Worm (Caenorhabditis elegans) whole organism, L4 larva: ENCODE results near the gene ncr-1.

Experiments used
- F10B5.3 ChIP-seq: sonication (generic microtip); optimal IDR thresholded peaks from 2 replicates; lab custom pipeline; 2016; ENCODE audit warnings: mild to moderate bottlenecking, missing genetic modification characterization, missing compliant biosample characterization
- F26F4.8 ChIP-seq: fragments of 200-800 bp; sonication (Bioruptor generic); conservative IDR thresholded peaks from 2 replicates; pipeline ENCODE4 v1.3.6; 2022; ENCODE audit warnings: missing genetic modification characterization, missing compliant biosample characterization
- T20F7.1 ChIP-seq: fragments of 200-800 bp; sonication (Bioruptor generic); optimal IDR thresholded peaks from 2 replicates; lab custom pipeline; 2018; ENCODE audit warnings: mild to moderate bottlenecking, missing genetic modification characterization, missing compliant biosample characterization
- Y75B8A.6 ChIP-seq: fragments of 200-800 bp; sonication (Bioruptor generic); IDR thresholded peaks from 2 replicates; pipeline ENCODE4 v1.3.6; 2022; ENCODE audit warnings: missing genetic modification reagents, missing genetic modification characterization, missing compliant biosample characterization
- aha-1 ChIP-seq: fragments of 150-350 bp; peaks from one replicate; lab custom pipeline; 2014; ENCODE audit warnings: missing biosample characterization, missing genetic modification characterization
- ces-1 ChIP-seq: fragments of 150-350 bp; sonication (generic microtip); optimal IDR thresholded peaks from 4 replicates; lab custom pipeline; 2014; ENCODE audit warnings: missing biosample characterization, missing genetic modification reagents, missing genetic modification characterization
- daf-16 ChIP-seq, 3 experiments: sonication (generic microtip); optimal IDR thresholded peaks; 2 replicates each; lab custom pipeline; 2016 to 2017; ENCODE audit warnings: missing genetic modification characterization in 3 of 3, missing genetic modification reagents in 3 of 3, mild to moderate bottlenecking in 2 of 3, missing compliant biosample characterization in 2 of 3, missing biosample characterization in 1 of 3, moderate library complexity in 1 of 3
- dmd-8 ChIP-seq: fragments of 200-800 bp; sonication (Bioruptor generic); IDR thresholded peaks from 2 replicates; pipeline ENCODE4 v1.3.6; 2022; ENCODE audit warnings: missing genetic modification characterization, missing compliant biosample characterization
- duxl-1 ChIP-seq: sonication (generic microtip); optimal IDR thresholded peaks from 2 replicates; lab custom pipeline; 2016; ENCODE audit warnings: mild to moderate bottlenecking, missing genetic modification characterization, moderate library complexity, missing compliant biosample characterization; ENCODE audit not compliant: poor library complexity
- dve-1 ChIP-seq: sonication (generic microtip); optimal IDR thresholded peaks from 2 replicates; lab custom pipeline; 2017; ENCODE audit warnings: antibody characterized with exemption, mild to moderate bottlenecking, missing genetic modification characterization, missing compliant biosample characterization; ENCODE audit not compliant: insufficient read depth
- hlh-11 ChIP-seq: fragments of 200-800 bp; sonication (Bioruptor generic); optimal IDR thresholded peaks from 2 replicates; lab custom pipeline; 2018; ENCODE audit warnings: mild to moderate bottlenecking, missing genetic modification characterization, missing compliant biosample characterization
- hlh-30 ChIP-seq: sonication (generic microtip); optimal IDR thresholded peaks from 2 replicates; lab custom pipeline; 2017; ENCODE audit warnings: antibody characterized with exemption, mild to moderate bottlenecking, missing genetic modification characterization, missing compliant biosample characterization; ENCODE audit not compliant: insufficient read depth
- hmg-1.1 ChIP-seq: fragments of 200-800 bp; sonication (Bioruptor generic); IDR thresholded peaks from 2 replicates; pipeline ENCODE4 v1.3.6; 2022; ENCODE audit warnings: missing genetic modification reagents, missing genetic modification characterization, missing compliant biosample characterization
- jun-1 ChIP-seq: fragments of 150-350 bp; optimal IDR thresholded peaks from 2 replicates; lab custom pipeline; 2014; ENCODE audit warnings: missing biosample characterization, missing genetic modification reagents, missing genetic modification characterization
- lim-7 ChIP-seq: fragments of 200-800 bp; sonication (Bioruptor generic); IDR thresholded peaks from 2 replicates; pipeline ENCODE4 v1.3.6; 2022; ENCODE audit warnings: missing genetic modification characterization, missing compliant biosample characterization
- lin-29 ChIP-seq: fragments of 200-800 bp; sonication (Bioruptor generic); IDR thresholded peaks from 2 replicates; pipeline ENCODE4 v1.3.6; 2022; ENCODE audit warnings: missing genetic modification reagents, missing genetic modification characterization, missing compliant biosample characterization
- lin-38 ChIP-seq: fragments of 200-800 bp; sonication (Bioruptor generic); IDR thresholded peaks from 2 replicates; pipeline ENCODE4 v1.3.6; 2022; ENCODE audit warnings: missing genetic modification reagents, missing genetic modification characterization, missing compliant biosample characterization
- lin-39 ChIP-seq: fragments of 150-350 bp; optimal IDR thresholded peaks from 2 replicates; lab custom pipeline; 2014; ENCODE audit warnings: missing biosample characterization, missing genetic modification reagents, missing genetic modification characterization
- lsy-2 ChIP-seq, 2 experiments: fragments of 150-350 bp in 1 of 2; sonication (generic microtip) in 1 of 2; optimal IDR thresholded peaks; 2 replicates each; lab custom pipeline; 2014 to 2017; ENCODE audit warnings: missing biosample characterization in 2 of 2, missing genetic modification characterization in 2 of 2
- mdl-1 ChIP-seq, 2 experiments: fragments of 150-350 bp in 1 of 2; sonication (generic microtip) in 1 of 2; optimal IDR thresholded peaks; 2 replicates each; lab custom pipeline; 2014 to 2017; ENCODE audit warnings: missing biosample characterization in 2 of 2, missing genetic modification characterization in 2 of 2
- mep-1 ChIP-seq: fragments of 150-350 bp; sonication (generic microtip); optimal IDR thresholded peaks from 3 replicates; lab custom pipeline; 2014; ENCODE audit warnings: missing biosample characterization, missing genetic modification characterization
- mes-2 ChIP-seq: sonication (generic microtip); optimal IDR thresholded peaks from 2 replicates; lab custom pipeline; 2016; ENCODE audit warnings: missing genotype, mild to moderate bottlenecking, missing genetic modification characterization, missing compliant biosample characterization; ENCODE audit not compliant: poor library complexity, severe bottlenecking
- mxl-3 ChIP-seq: fragments of 200-800 bp; sonication (Bioruptor generic); optimal IDR thresholded peaks from 2 replicates; lab custom pipeline; 2018; ENCODE audit warnings: mild to moderate bottlenecking, missing genetic modification characterization, missing compliant biosample characterization
- nhr-10 ChIP-seq: fragments of 150-350 bp; optimal IDR thresholded peaks from 2 replicates; lab custom pipeline; 2014; ENCODE audit warnings: missing biosample characterization, missing genetic modification characterization
- nhr-25 ChIP-seq: sonication (generic microtip); optimal IDR thresholded peaks from 2 replicates; lab custom pipeline; 2017; ENCODE audit warnings: missing genetic modification characterization, mild to moderate bottlenecking, missing compliant biosample characterization, antibody characterized with exemption, moderate library complexity, borderline replicate concordance; ENCODE audit not compliant: insufficient read depth
- nhr-28 ChIP-seq: fragments of 150-350 bp; optimal IDR thresholded peaks from 2 replicates; lab custom pipeline; 2014; ENCODE audit warnings: missing biosample characterization, missing genetic modification characterization
- nhr-6 ChIP-seq: fragments of 150-350 bp; optimal IDR thresholded peaks from 2 replicates; lab custom pipeline; 2014; ENCODE audit warnings: missing biosample characterization, missing genetic modification characterization
- nhr-76 ChIP-seq: fragments of 150-350 bp; optimal IDR thresholded peaks from 2 replicates; lab custom pipeline; 2014; ENCODE audit warnings: missing biosample characterization, missing genetic modification characterization
- php-3 ChIP-seq: fragments of 200-800 bp; sonication (Bioruptor generic); IDR thresholded peaks from 2 replicates; pipeline ENCODE4 v1.3.6; 2022; ENCODE audit warnings: missing genetic modification reagents, missing genetic modification characterization, missing compliant biosample characterization
- rbr-2 ChIP-seq: sonication (generic microtip); optimal IDR thresholded peaks from 2 replicates; lab custom pipeline; 2016; ENCODE audit warnings: missing genotype, missing genetic modification characterization, missing compliant biosample characterization
- snpc-4 ChIP-seq: fragments of 150-350 bp; optimal IDR thresholded peaks from 2 replicates; lab custom pipeline; 2014; ENCODE audit warnings: missing biosample characterization, missing genetic modification characterization
- spr-3 ChIP-seq: fragments of 200-800 bp; sonication (Bioruptor generic); optimal IDR thresholded peaks from 2 replicates; lab custom pipeline; 2018; ENCODE audit warnings: mild to moderate bottlenecking, missing genetic modification characterization, missing compliant biosample characterization
- unc-39 ChIP-seq: sonication (generic microtip); optimal IDR thresholded peaks from 2 replicates; lab custom pipeline; 2017; ENCODE audit warnings: missing biosample characterization, missing genetic modification characterization
- unc-62 ChIP-seq, 3 experiments: fragments of 150-350 bp in 1 of 3; sonication (generic microtip); optimal IDR thresholded peaks in 2 of 3; peaks in 1 of 3; 1 replicate in 1 of 3; 2 replicates in 2 of 3; lab custom pipeline; 2014 to 2017; ENCODE audit warnings: missing biosample characterization in 3 of 3, missing genetic modification characterization in 3 of 3, missing genetic modification reagents in 3 of 3, missing genotype in 1 of 3
- vab-7 ChIP-seq: fragments of 200-800 bp; sonication (Bioruptor generic); IDR thresholded peaks from 2 replicates; pipeline ENCODE4 v1.3.6; 2022; ENCODE audit warnings: missing genetic modification reagents, missing genetic modification characterization, missing compliant biosample characterization

ncr-1 gene

ce11 chrX:4521837-4522816 is 33.5 kb upstream of the ncr-1 start, which contains the start of gene C07A12.7:
Gene C07A12.7, minus strand, starts transcription at chrX:4522144.
- TF ChIP-seq hmg-1.1 (GFP tag; lab: Robert Waterston, UW), result peak; percentile 34
- peak; percentile 71 for TF ChIP-seq nhr-25
- no peak for TF ChIP-seq lin-39 (tag; lab: Kevin White, UChicago)
- peak; percentile 10 for TF ChIP-seq rbr-2 (tag; lab: Kevin White, UChicago)
- peak in 1 of 2 experiments; percentile 25 for TF ChIP-seq lsy-2 (tag; optimal IDR thresholded peaks at IDR 0.05; lab: Kevin White, UChicago)
- no peak for TF ChIP-seq nhr-10 (tag; lab: Kevin White, UChicago)
- no peak for TF ChIP-seq daf-16 (GFP tag; optimal IDR thresholded peaks at IDR 0.05; lab: Kevin White, UChicago)
- TF ChIP-seq daf-16 (tag; optimal IDR thresholded peaks at IDR 0.05; lab: Kevin White, UChicago), result peak; percentile 42
- peak; percentile 68 for TF ChIP-seq aha-1 (tag; lab: Kevin White, UChicago)
- peak in 1 of 2 experiments; percentile 72 for TF ChIP-seq unc-62 (GFP tag; optimal IDR thresholded peaks at IDR 0.05 in 1 of 2; lab: Kevin White, UChicago)
- TF ChIP-seq unc-62 (tag; optimal IDR thresholded peaks at IDR 0.05; lab: Kevin White, UChicago), result no peak
- TF ChIP-seq hlh-30 (tag; lab: Kevin White, UChicago), result peak; percentile 16
- no peak for TF ChIP-seq vab-7 (GFP tag; lab: Robert Waterston, UW)
- TF ChIP-seq Y75B8A.6 (GFP tag; lab: Robert Waterston, UW), result no peak
- TF ChIP-seq duxl-1 (tag; lab: Kevin White, UChicago), result no peak
- TF ChIP-seq T20F7.1 (GFP tag; lab: Kevin White, UChicago), result no peak
- TF ChIP-seq mes-2 (tag; lab: Kevin White, UChicago), result peak; percentile 30
- no peak for TF ChIP-seq jun-1 (tag; lab: Kevin White, UChicago)
- peak; percentile 28 for TF ChIP-seq dve-1
- TF ChIP-seq F26F4.8 (GFP tag; lab: Robert Waterston, UW), result no peak
- TF ChIP-seq spr-3, result peak; percentile 48

ce11 chrX:4521166-4521565 is 32.5 kb upstream of the ncr-1 start:
- TF ChIP-seq mdl-1 (tag; optimal IDR thresholded peaks at IDR 0.05; lab: Kevin White, UChicago) (peak in 1 of 2 experiments; percentile 27), hlh-30 (tag; lab: Kevin White, UChicago) (peak; percentile 18), F10B5.3 (tag; lab: Kevin White, UChicago) (no peak), unc-62 (GFP tag; optimal IDR thresholded peaks at IDR 0.05 in 1 of 2; lab: Kevin White, UChicago) (peak in 1 of 2 experiments; percentile 85), unc-62 (tag; optimal IDR thresholded peaks at IDR 0.05; lab: Kevin White, UChicago) (no peak)

- TF ChIP-seq hlh-11, result peak; percentile 49
- no peak for TF ChIP-seq lin-38 (GFP tag; lab: Robert Waterston, UW)
- TF ChIP-seq snpc-4 (tag; lab: Kevin White, UChicago), result no peak
- TF ChIP-seq ces-1, result no peak
- peak; percentile 29 for TF ChIP-seq spr-3
- TF ChIP-seq hmg-1.1 (GFP tag; lab: Robert Waterston, UW), result no peak
- TF ChIP-seq unc-62 (GFP tag; optimal IDR thresholded peaks at IDR 0.05 in 1 of 2; lab: Kevin White, UChicago), result peak in 1 of 2 experiments; percentile 16
- TF ChIP-seq unc-62 (tag; optimal IDR thresholded peaks at IDR 0.05; lab: Kevin White, UChicago), result no peak
- TF ChIP-seq aha-1 (tag; lab: Kevin White, UChicago), result peak; percentile 83
- TF ChIP-seq mxl-3 (GFP tag; lab: Kevin White, UChicago), result peak; percentile 82
- TF ChIP-seq lim-7, result no peak
- TF ChIP-seq nhr-10 (tag; lab: Kevin White, UChicago), result peak; percentile 10
- TF ChIP-seq mdl-1 (tag; optimal IDR thresholded peaks at IDR 0.05; lab: Kevin White, UChicago), result peak in 1 of 2 experiments; percentile 52
- peak; percentile 59 for TF ChIP-seq nhr-28 (tag; lab: Kevin White, UChicago)
Observed at ce11 chrX:4519968-4520367, 31.3 kb upstream of the ncr-1 start.

ce11 chrX:4516758-4517157 is 28.1 kb upstream of the ncr-1 start:
- TF ChIP-seq php-3 (GFP tag; lab: Robert Waterston, UW), result no peak
- TF ChIP-seq mes-2 (tag; lab: Kevin White, UChicago), result peak; percentile 46
- no peak for TF ChIP-seq unc-39
- no peak for TF ChIP-seq unc-62 (GFP tag; optimal IDR thresholded peaks at IDR 0.05 in 1 of 2; lab: Kevin White, UChicago)
- TF ChIP-seq unc-62 (tag; optimal IDR thresholded peaks at IDR 0.05; lab: Kevin White, UChicago), result no peak
- TF ChIP-seq hmg-1.1 (GFP tag; lab: Robert Waterston, UW), result no peak
- TF ChIP-seq T20F7.1 (GFP tag; lab: Kevin White, UChicago), result peak; percentile 12
- TF ChIP-seq aha-1 (tag; lab: Kevin White, UChicago), result no peak
- no peak for TF ChIP-seq nhr-25
- no peak for TF ChIP-seq nhr-76
- peak; percentile 43 for TF ChIP-seq mep-1 (tag; lab: Kevin White, UChicago)
- TF ChIP-seq hlh-30 (tag; lab: Kevin White, UChicago), result peak; percentile 23
- TF ChIP-seq nhr-6, result peak; percentile 61
- TF ChIP-seq dmd-8 (GFP tag; lab: Robert Waterston, UW), result no peak
- TF ChIP-seq lin-29 (GFP tag; lab: Robert Waterston, UW), result no peak
- peak in 1 of 2 experiments; percentile 49 for TF ChIP-seq lsy-2 (tag; optimal IDR thresholded peaks at IDR 0.05; lab: Kevin White, UChicago)
